Worm (Caenorhabditis elegans) whole organism, early embryonic: ENCODE data around the gene srj-4.

ENCODE experiments used
- aly-1 ChIP-seq: sonication (generic microtip); optimal IDR thresholded peaks from 2 replicates; lab custom pipeline; 2016; ENCODE audit warnings: missing genetic modification characterization, missing compliant biosample characterization
- ama-1 ChIP-seq: fragments of 150-350 bp; optimal IDR thresholded peaks from 2 replicates; lab custom pipeline; 2014
- ceh-13 ChIP-seq: fragments of 200-800 bp; sonication (Bioruptor generic); optimal IDR thresholded peaks from 2 replicates; lab custom pipeline; 2018; ENCODE audit warnings: mild to moderate bottlenecking, missing genetic modification characterization, missing compliant biosample characterization
- ceh-36 ChIP-seq: sonication (generic microtip); optimal IDR thresholded peaks from 2 replicates; lab custom pipeline; 2016; ENCODE audit warnings: missing genetic modification characterization, inconsistent platforms, missing compliant biosample characterization
- flt-1 ChIP-seq: fragments of 200-800 bp; sonication (Bioruptor generic); IDR thresholded peaks from 2 replicates; pipeline ENCODE4 v1.3.6; 2022; ENCODE audit warnings: missing genetic modification characterization, missing compliant biosample characterization
- hmbx-1 ChIP-seq: sonication (generic microtip); optimal IDR thresholded peaks from 2 replicates; lab custom pipeline; 2016; ENCODE audit warnings: mild to moderate bottlenecking, missing genetic modification characterization, missing compliant biosample characterization
- hmg-4 ChIP-seq: fragments of 200-800 bp; sonication (Bioruptor generic); optimal IDR thresholded peaks from 2 replicates; lab custom pipeline; 2018; ENCODE audit warnings: mild to moderate bottlenecking, missing genetic modification characterization, missing compliant biosample characterization
- hnd-1 ChIP-seq: sonication (generic microtip); optimal IDR thresholded peaks from 2 replicates; lab custom pipeline; 2016; ENCODE audit warnings: missing genetic modification characterization, missing compliant biosample characterization
- pes-1 ChIP-seq: fragments of 200-800 bp; sonication (Bioruptor generic); IDR thresholded peaks from 2 replicates; pipeline ENCODE4 v1.3.6; 2022; ENCODE audit warnings: missing genetic modification reagents, missing genetic modification characterization, missing compliant biosample characterization
- scrt-1 ChIP-seq: fragments of 200-800 bp; sonication (Bioruptor generic); IDR thresholded peaks from 2 replicates; pipeline ENCODE4 v1.3.6; 2022; ENCODE audit warnings: missing genetic modification characterization, missing compliant biosample characterization
- sea-1 ChIP-seq: fragments of 200-800 bp; sonication (Bioruptor generic); conservative IDR thresholded peaks from 2 replicates; pipeline ENCODE4 v1.3.6; 2022; ENCODE audit warnings: missing genetic modification characterization, missing compliant biosample characterization
- tbx-11 ChIP-seq: fragments of 200-800 bp; sonication (Bioruptor generic); IDR thresholded peaks from 2 replicates; pipeline ENCODE4 v1.3.6; 2022; ENCODE audit warnings: missing genetic modification characterization, missing compliant biosample characterization
- tbx-37 ChIP-seq: fragments of 200-800 bp; sonication (Bioruptor generic); conservative IDR thresholded peaks from 2 replicates; pipeline ENCODE4 v1.3.6; 2022; ENCODE audit warnings: missing genetic modification reagents, missing genetic modification characterization, missing compliant biosample characterization
- tra-4 ChIP-seq: sonication (generic microtip); optimal IDR thresholded peaks from 2 replicates; lab custom pipeline; 2017; ENCODE audit warnings: missing genetic modification characterization, missing compliant biosample characterization

DNA sequence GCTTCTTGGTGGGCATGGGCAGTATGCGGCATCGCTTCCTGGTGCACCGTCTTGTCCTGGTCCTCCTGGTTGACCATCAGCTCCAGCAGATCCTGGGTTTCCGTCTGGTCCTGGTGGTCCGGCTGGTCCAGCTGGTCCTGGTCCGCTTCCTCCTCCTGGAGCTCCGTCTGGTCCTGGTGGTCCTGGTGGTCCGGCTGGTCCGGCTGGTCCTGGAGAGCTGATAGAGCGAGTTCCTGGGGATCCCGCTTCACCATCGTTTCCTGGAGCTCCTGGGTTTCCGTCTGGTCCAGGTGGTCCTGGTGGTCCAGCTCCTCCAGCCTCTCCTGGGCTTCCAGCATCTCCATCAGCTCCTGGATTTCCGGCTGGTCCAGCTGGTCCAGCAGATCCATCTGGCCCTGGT, 4.0 kb downstream of the srj-4 start:
- TF ChIP-seq pes-1 (no peak), tbx-11 (GFP tag; lab: Robert Waterston, UW) (no peak), ama-1 (no peak), ceh-13 (GFP tag; lab: Kevin White, UChicago) (no peak), tra-4 (tag; lab: Kevin White, UChicago) (no peak), flt-1 (GFP tag; lab: Robert Waterston, UW) (no peak), hmg-4 (GFP tag; lab: Kevin White, UChicago) (no peak), ceh-36 (tag; lab: Kevin White, UChicago) (no peak), sea-1 (GFP tag; lab: Robert Waterston, UW) (no peak), scrt-1 (GFP tag; lab: Robert Waterston, UW) (no peak), hnd-1 (tag; lab: Kevin White, UChicago) (no peak), hmbx-1 (tag; lab: Kevin White, UChicago) (no peak), tbx-37 (no peak), aly-1 (peak; percentile 8)
